Worm (Caenorhabditis elegans): Measurements from ENCODE around the gene tyra-3.

DNA sequence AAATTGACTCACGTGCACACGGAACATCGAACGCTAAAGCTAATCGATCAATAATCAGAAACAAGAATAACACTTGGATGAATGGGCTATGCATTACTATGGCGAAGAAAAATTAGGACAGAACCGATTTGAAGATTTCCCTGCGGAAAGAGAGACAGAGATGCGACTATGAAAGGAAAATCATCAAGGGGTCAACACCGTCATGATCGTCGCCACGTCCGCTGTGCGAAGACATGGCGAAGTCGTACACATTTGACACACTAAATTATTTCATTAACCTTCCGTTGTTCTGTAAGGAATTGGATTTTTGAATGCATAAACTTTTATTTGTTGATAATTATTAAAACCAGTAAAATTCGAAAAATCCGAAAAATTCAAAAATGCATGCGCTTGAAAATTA, 21.4 kb downstream of the tyra-3 start, which contains the start of gene M03F4.6:
- no peak for TF ChIP-seq zag-1 (tag; optimal IDR thresholded peaks at IDR 0.05)
- no peak for TF ChIP-seq peb-1 (tag; optimal IDR thresholded peaks at IDR 0.05)
- TF ChIP-seq crh-2 (tag; optimal IDR thresholded peaks at IDR 0.05): no peak
- no peak for TF ChIP-seq egl-27 (tag; optimal IDR thresholded peaks at IDR 0.05)
- TF ChIP-seq fos-1 (tag; optimal IDR thresholded peaks at IDR 0.05): no peak
- TF ChIP-seq sem-4 (tag; optimal IDR thresholded peaks at IDR 0.05): peak; percentile 65
- TF ChIP-seq nhr-12 (tag; optimal IDR thresholded peaks at IDR 0.05): no peak
- TF ChIP-seq skn-1 (tag; optimal IDR thresholded peaks at IDR 0.05): no peak
- no peak for TF ChIP-seq mab-5 (tag; optimal IDR thresholded peaks at IDR 0.05)
